Worm (Caenorhabditis elegans) whole organism, L4/young adult: ENCODE measurements around the gene T05H4.3.

ENCODE experiments used
- W03F9.2 ChIP-seq: fragments of 150-350 bp; optimal IDR thresholded peaks from 2 replicates; lab custom pipeline; 2014; ENCODE audit warnings: missing biosample characterization, missing genetic modification characterization
- dao-5 ChIP-seq: sonication (generic microtip); optimal IDR thresholded peaks from 2 replicates; lab custom pipeline; 2016; ENCODE audit warnings: missing genotype, missing genetic modification characterization, moderate library complexity, missing compliant biosample characterization
- him-1 ChIP-seq: sonication (generic microtip); optimal IDR thresholded peaks from 2 replicates; lab custom pipeline; 2016; ENCODE audit warnings: missing genotype, missing genetic modification reagents, missing genetic modification characterization, missing compliant biosample characterization

- TF ChIP-seq dao-5 (tag; lab: Kevin White, UChicago) (no peak), him-1 (tag; lab: Kevin White, UChicago) (no peak), W03F9.2 (no peak)
These were observed 25.5 kb downstream of the T05H4.3 start for ce11 chrV:6467676-6468075.
